Worm (Caenorhabditis elegans): ENCODE results near the gene Y73B6BL.270.

Gene Y73B6BL.270

DNA sequence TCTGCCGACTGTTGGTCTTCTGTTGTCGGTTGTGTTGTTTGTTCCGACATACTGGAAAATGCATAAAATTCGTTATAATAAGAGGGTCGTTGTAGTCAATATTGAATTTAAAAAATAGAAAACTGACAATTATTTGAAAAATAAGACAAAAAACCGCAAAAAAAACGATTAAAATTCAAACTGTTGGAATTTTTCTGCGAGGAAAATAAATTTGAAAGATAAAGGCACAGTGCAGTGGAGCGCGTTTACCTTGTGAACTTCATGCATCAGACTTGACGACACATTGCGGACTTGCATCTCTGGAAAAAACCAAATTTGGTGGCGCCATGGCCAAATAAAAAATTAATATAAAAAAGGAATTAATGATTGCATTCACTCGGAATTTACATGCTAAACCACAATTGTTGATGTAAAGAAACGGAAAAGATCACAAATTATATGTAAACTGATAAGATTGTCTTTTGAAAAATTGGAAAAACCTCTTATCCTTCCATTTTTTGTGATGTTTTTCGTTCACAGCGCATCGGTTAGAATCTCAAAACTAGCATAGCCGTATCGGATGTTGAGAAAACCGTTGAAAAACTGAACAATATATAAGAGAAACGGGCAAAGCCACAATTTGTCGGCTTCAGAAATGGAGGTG is 11.4 kb downstream of the Y73B6BL.270 start, which contains the start of the genes hrpf-2 and bli-6:
hrpf-2 (minus strand) TSS at position 51 of the 643 bp plus-strand sequence.
bli-6 (plus strand) TSS at position 593 of the 643 bp plus-strand sequence.
- no peak for TF ChIP-seq mdl-1 (tag; optimal IDR thresholded peaks at IDR 0.05)
- no peak for TF ChIP-seq nhr-237 (tag; optimal IDR thresholded peaks at IDR 0.05)
- peak; percentile 76 to 85 for TF ChIP-seq lsy-2 (tag; optimal IDR thresholded peaks at IDR 0.05)
- TF ChIP-seq blmp-1 (tag; optimal IDR thresholded peaks at IDR 0.05; ENCODE audit: insufficient read depth) = peak; percentile 13
- TF ChIP-seq ZK546.5 (tag; optimal IDR thresholded peaks at IDR 0.05) = peak; percentile 20
- TF ChIP-seq zag-1 (tag; optimal IDR thresholded peaks at IDR 0.05) = no peak
- TF ChIP-seq Y55F3AM.14 (GFP tag; optimal IDR thresholded peaks at IDR 0.05) = no peak
- peak; percentile 41 for TF ChIP-seq F13H6.1 (tag; optimal IDR thresholded peaks at IDR 0.05)
- TF ChIP-seq snpc-4 (tag; optimal IDR thresholded peaks at IDR 0.05) = peak; percentile 50
- peak; percentile 71 for TF ChIP-seq sma-3 (GFP tag; optimal IDR thresholded peaks at IDR 0.05)
- TF ChIP-seq nhr-25 (tag; optimal IDR thresholded peaks at IDR 0.05) = peak; percentile 66
- peak; percentile 27 for TF ChIP-seq nhr-6 (tag; optimal IDR thresholded peaks at IDR 0.05)
- peak; percentile 72 for TF ChIP-seq nhr-129 (tag; optimal IDR thresholded peaks at IDR 0.05)
- TF ChIP-seq ztf-11 (tag; optimal IDR thresholded peaks at IDR 0.05) = no peak
- TF ChIP-seq R02D3.7 (tag; optimal IDR thresholded peaks at IDR 0.05) = peak; percentile 54
- peak; percentile 64 for TF ChIP-seq sma-9 (GFP tag; optimal IDR thresholded peaks at IDR 0.05)
- no peak for TF ChIP-seq sma-9 (tag; optimal IDR thresholded peaks at IDR 0.05)
- TF ChIP-seq ztf-1 (GFP tag; conservative IDR thresholded peaks at IDR 0.05) = no peak
- peak; percentile 4 for TF ChIP-seq mbf-1 (tag; optimal IDR thresholded peaks at IDR 0.05)
- TF ChIP-seq C34F6.9 (tag; optimal IDR thresholded peaks at IDR 0.05) = peak; percentile 83
- peak; percentile 86 for TF ChIP-seq gmeb-1 (tag; optimal IDR thresholded peaks at IDR 0.05)
- peak; percentile 37 for TF ChIP-seq fos-1 (tag; optimal IDR thresholded peaks at IDR 0.05)
- no peak for TF ChIP-seq skn-1 (tag; optimal IDR thresholded peaks at IDR 0.05)
- TF ChIP-seq sem-4 (tag; optimal IDR thresholded peaks at IDR 0.05) = no peak
- TF ChIP-seq unc-55 (GFP tag; optimal IDR thresholded peaks at IDR 0.05) = peak; percentile 85
- TF ChIP-seq nhr-21 (tag; optimal IDR thresholded peaks at IDR 0.05) = peak; percentile 39
- TF ChIP-seq mab-5 (tag; optimal IDR thresholded peaks at IDR 0.05) = peak; percentile 50
- no peak for TF ChIP-seq lin-39 (tag; optimal IDR thresholded peaks at IDR 0.05)
- peak; percentile 81 for TF ChIP-seq crh-2 (tag; optimal IDR thresholded peaks at IDR 0.05)

ce11 chrIV:6377335-6378069 is 12.4 kb downstream of the Y73B6BL.270 start:
- TF ChIP-seq nhr-23 (tag; optimal IDR thresholded peaks at IDR 0.05) (no peak), nhr-12 (tag; optimal IDR thresholded peaks at IDR 0.05) (no peak), mdl-1 (tag; optimal IDR thresholded peaks at IDR 0.05) (no peak), ZK546.5 (tag; optimal IDR thresholded peaks at IDR 0.05) (no peak), ztf-1 (GFP tag; conservative IDR thresholded peaks at IDR 0.05) (0 out of 2 replicates have a peak, but pooled peaks have one; percentile 87)

DNA sequence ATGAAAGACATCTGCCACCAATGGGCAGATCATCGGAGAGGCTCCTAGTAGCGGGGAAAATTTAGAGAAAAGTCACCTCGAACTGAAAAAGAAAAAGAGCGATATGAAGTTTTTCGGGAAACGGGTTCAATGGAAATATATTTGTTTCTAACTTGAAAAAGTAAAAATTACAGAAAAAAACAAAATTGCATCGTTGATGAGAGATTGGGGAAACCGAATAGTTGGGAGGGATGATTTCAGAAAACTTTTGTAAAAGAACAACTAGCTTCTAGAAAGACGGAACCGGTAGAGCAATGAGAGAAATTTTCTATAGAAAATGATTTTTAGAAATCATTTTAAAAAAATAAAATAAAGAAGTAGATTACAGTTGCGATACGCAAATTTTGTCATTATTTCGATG is 13.3 kb downstream of the Y73B6BL.270 start:
- no peak for TF ChIP-seq mab-5 (tag; optimal IDR thresholded peaks at IDR 0.05)
- no peak for TF ChIP-seq egl-27 (tag; optimal IDR thresholded peaks at IDR 0.05)
- TF ChIP-seq sma-9 (GFP tag; optimal IDR thresholded peaks at IDR 0.05) = no peak
- TF ChIP-seq sma-9 (tag; optimal IDR thresholded peaks at IDR 0.05) = no peak
- TF ChIP-seq sem-4 (tag; optimal IDR thresholded peaks at IDR 0.05) = no peak
- no peak for TF ChIP-seq dmd-4 (tag; optimal IDR thresholded peaks at IDR 0.05)
- no peak for TF ChIP-seq aly-2 (tag; optimal IDR thresholded peaks at IDR 0.05)
- no peak for TF ChIP-seq fos-1 (tag; optimal IDR thresholded peaks at IDR 0.05)
- no peak for TF ChIP-seq nhr-77 (tag; optimal IDR thresholded peaks at IDR 0.05)
- TF ChIP-seq alr-1 (tag; optimal IDR thresholded peaks at IDR 0.05) = no peak
- TF ChIP-seq R02D3.7 (tag; optimal IDR thresholded peaks at IDR 0.05) = no peak
- no peak for TF ChIP-seq crh-2 (tag; optimal IDR thresholded peaks at IDR 0.05)
- no peak for TF ChIP-seq nhr-237 (tag; optimal IDR thresholded peaks at IDR 0.05)
- TF ChIP-seq ztf-4 (tag; optimal IDR thresholded peaks at IDR 0.05) = no peak
- TF ChIP-seq C34F6.9 (tag; optimal IDR thresholded peaks at IDR 0.05) = no peak
- no peak for TF ChIP-seq ceh-82 (tag; optimal IDR thresholded peaks at IDR 0.05)

Measured in whole organism, L2 larva.